Worm (Caenorhabditis elegans) whole organism, young adult: Measurements from ENCODE around the gene K03B4.4.

ENCODE experiments used
- B0019.2 ChIP-seq: fragments of 200-800 bp; sonication (Bioruptor generic); conservative IDR thresholded peaks from 2 replicates; pipeline ENCODE4 v1.3.6; 2022; ENCODE audit warnings: missing genetic modification reagents, missing genetic modification characterization, missing compliant biosample characterization
- B0261.1 ChIP-seq: sonication (generic microtip); optimal IDR thresholded peaks from 2 replicates; lab custom pipeline; 2016; ENCODE audit warnings: mild to moderate bottlenecking, missing genetic modification characterization, moderate library complexity, missing compliant biosample characterization
- B0336.3 ChIP-seq: fragments of 200-800 bp; sonication (Bioruptor generic); IDR thresholded peaks from 2 replicates; pipeline ENCODE4 v1.3.6; 2022; ENCODE audit warnings: missing genetic modification characterization, missing compliant biosample characterization
- C06A6.2 ChIP-seq: fragments of 200-800 bp; sonication (Bioruptor generic); conservative IDR thresholded peaks from 2 replicates; pipeline ENCODE4 v1.3.6; 2022; ENCODE audit warnings: missing genetic modification characterization, missing compliant biosample characterization
- C17E4.6 ChIP-seq: fragments of 200-800 bp; sonication (Bioruptor generic); IDR thresholded peaks from 2 replicates; pipeline ENCODE4 v1.3.6; 2022; ENCODE audit warnings: missing genetic modification reagents, missing genetic modification characterization, missing compliant biosample characterization
- F39B2.1 ChIP-seq: fragments of 200-800 bp; sonication (Bioruptor generic); IDR thresholded peaks from 2 replicates; pipeline ENCODE4 v1.3.6; 2022; ENCODE audit warnings: missing genetic modification reagents, missing genetic modification characterization, missing compliant biosample characterization
- F49E8.2 ChIP-seq: sonication (generic microtip); optimal IDR thresholded peaks from 3 replicates; lab custom pipeline; 2017; ENCODE audit warnings: missing genetic modification characterization, mild to moderate bottlenecking, missing compliant biosample characterization, antibody characterized with exemption, moderate library complexity; ENCODE audit not compliant: insufficient read depth
- F57A8.1 ChIP-seq: fragments of 200-800 bp; sonication (Bioruptor generic); optimal IDR thresholded peaks from 2 replicates; lab custom pipeline; 2018; ENCODE audit warnings: mild to moderate bottlenecking, missing genetic modification characterization, moderate library complexity, missing compliant biosample characterization
- K11D2.4 ChIP-seq: fragments of 200-800 bp; sonication (Bioruptor generic); IDR thresholded peaks from 2 replicates; pipeline ENCODE4 v1.3.6; 2022; ENCODE audit warnings: missing genetic modification reagents, missing genetic modification characterization, missing compliant biosample characterization
- K12H6.12 ChIP-seq: fragments of 200-800 bp; sonication (Bioruptor generic); optimal IDR thresholded peaks from 2 replicates; lab custom pipeline; 2018; ENCODE audit warnings: mild to moderate bottlenecking, missing genetic modification characterization, missing compliant biosample characterization
- T07F8.4 ChIP-seq: sonication (generic microtip); optimal IDR thresholded peaks from 2 replicates; lab custom pipeline; 2016; ENCODE audit warnings: mild to moderate bottlenecking, missing genetic modification characterization, moderate library complexity, missing compliant biosample characterization
- ZK185.1 ChIP-seq: sonication (generic microtip); optimal IDR thresholded peaks from 2 replicates; lab custom pipeline; 2016; ENCODE audit warnings: mild to moderate bottlenecking, missing genetic modification characterization, missing compliant biosample characterization; ENCODE audit not compliant: poor library complexity, severe bottlenecking
- akir-1 ChIP-seq: fragments of 200-800 bp; sonication (Bioruptor generic); optimal IDR thresholded peaks from 2 replicates; lab custom pipeline; 2018; ENCODE audit warnings: mild to moderate bottlenecking, missing genetic modification characterization, moderate library complexity, missing compliant biosample characterization
- aptf-2 ChIP-seq: fragments of 200-800 bp; sonication (Bioruptor generic); conservative IDR thresholded peaks from 2 replicates; pipeline ENCODE4 v1.3.6; 2022; ENCODE audit warnings: missing genetic modification reagents, missing genetic modification characterization, missing compliant biosample characterization
- athp-1 ChIP-seq: sonication (generic microtip); optimal IDR thresholded peaks from 2 replicates; lab custom pipeline; 2017; ENCODE audit warnings: mild to moderate bottlenecking, missing genetic modification characterization, missing compliant biosample characterization
- attf-5 ChIP-seq: fragments of 200-800 bp; sonication (Bioruptor generic); optimal IDR thresholded peaks from 2 replicates; lab custom pipeline; 2018; ENCODE audit warnings: mild to moderate bottlenecking, missing genetic modification characterization, missing compliant biosample characterization
- attf-6 ChIP-seq: fragments of 200-800 bp; sonication (Bioruptor generic); IDR thresholded peaks from 2 replicates; pipeline ENCODE4 v1.3.6; 2022; ENCODE audit warnings: missing genetic modification reagents, missing genetic modification characterization, missing compliant biosample characterization
- cebp-2 ChIP-seq: fragments of 200-800 bp; sonication (Bioruptor generic); IDR thresholded peaks from 2 replicates; pipeline ENCODE4 v1.3.6; 2022; ENCODE audit warnings: missing genetic modification characterization, missing compliant biosample characterization
- ceh-79 ChIP-seq: sonication (generic microtip); optimal IDR thresholded peaks from 2 replicates; lab custom pipeline; 2017; ENCODE audit warnings: mild to moderate bottlenecking, missing genetic modification characterization, missing compliant biosample characterization
- dox-1 ChIP-seq: fragments of 200-800 bp; sonication (Bioruptor generic); IDR thresholded peaks from 2 replicates; pipeline ENCODE4 v1.3.6; 2022; ENCODE audit warnings: missing genetic modification reagents, missing genetic modification characterization, missing compliant biosample characterization
- dpff-1 ChIP-seq: sonication (generic microtip); optimal IDR thresholded peaks from 2 replicates; lab custom pipeline; 2017; ENCODE audit warnings: mild to moderate bottlenecking, missing genetic modification characterization, missing compliant biosample characterization
- ekl-4 ChIP-seq: fragments of 200-800 bp; sonication (Bioruptor generic); IDR thresholded peaks from 2 replicates; pipeline ENCODE4 v1.3.6; 2022; ENCODE audit warnings: missing genetic modification reagents, missing genetic modification characterization, missing compliant biosample characterization
- fkh-3 ChIP-seq: sonication (generic microtip); optimal IDR thresholded peaks from 2 replicates; lab custom pipeline; 2016; ENCODE audit warnings: mild to moderate bottlenecking, missing genetic modification characterization, missing compliant biosample characterization
- hsf-1 ChIP-seq: fragments of 200-800 bp; sonication (Bioruptor generic); IDR thresholded peaks from 2 replicates; pipeline ENCODE4 v1.3.6; 2022; ENCODE audit warnings: missing genetic modification reagents, missing genetic modification characterization, missing compliant biosample characterization
- lsl-1 ChIP-seq: fragments of 200-800 bp; sonication (Bioruptor generic); optimal IDR thresholded peaks from 2 replicates; lab custom pipeline; 2018; ENCODE audit warnings: mild to moderate bottlenecking, missing genetic modification characterization, moderate library complexity, missing compliant biosample characterization
- madf-6 ChIP-seq: fragments of 200-800 bp; sonication (Bioruptor generic); IDR thresholded peaks from 2 replicates; pipeline ENCODE4 v1.3.6; 2022; ENCODE audit warnings: missing genetic modification reagents, missing genetic modification characterization, missing compliant biosample characterization
- nfya-1 ChIP-seq: sonication (generic microtip); optimal IDR thresholded peaks from 2 replicates; lab custom pipeline; 2017; ENCODE audit warnings: antibody characterized with exemption, missing compliant biosample characterization, missing genetic modification characterization, borderline replicate concordance; ENCODE audit not compliant: insufficient read depth
- nfya-2 ChIP-seq: fragments of 200-800 bp; sonication (Bioruptor generic); IDR thresholded peaks from 2 replicates; pipeline ENCODE4 v1.3.6; 2022; ENCODE audit warnings: missing genetic modification reagents, missing genetic modification characterization, missing compliant biosample characterization
- nfyb-1 ChIP-seq: fragments of 200-800 bp; sonication (Bioruptor generic); IDR thresholded peaks from 2 replicates; pipeline ENCODE4 v1.3.6; 2022; ENCODE audit warnings: missing genetic modification reagents, missing genetic modification characterization, missing compliant biosample characterization
- nhr-179 ChIP-seq: sonication (generic microtip); optimal IDR thresholded peaks from 2 replicates; lab custom pipeline; 2016; ENCODE audit warnings: mild to moderate bottlenecking, missing genetic modification characterization, missing compliant biosample characterization
- nhr-27 ChIP-seq: fragments of 200-800 bp; sonication (Bioruptor generic); optimal IDR thresholded peaks from 2 replicates; lab custom pipeline; 2018; ENCODE audit warnings: mild to moderate bottlenecking, missing genetic modification characterization, moderate library complexity, missing compliant biosample characterization
- nhr-80 ChIP-seq: sonication (generic microtip); optimal IDR thresholded peaks from 2 replicates; lab custom pipeline; 2016; ENCODE audit warnings: missing genetic modification characterization, missing compliant biosample characterization
- pha-4 ChIP-seq: fragments of 150-350 bp; sonication (generic microtip); optimal IDR thresholded peaks from 2 replicates; lab custom pipeline; 2014; ENCODE audit warnings: missing biosample characterization, missing genetic modification reagents, missing genetic modification characterization
- sdz-38 ChIP-seq: sonication (generic microtip); optimal IDR thresholded peaks from 2 replicates; lab custom pipeline; 2016; ENCODE audit warnings: missing genotype, missing genetic modification characterization, missing compliant biosample characterization
- somi-1 ChIP-seq: fragments of 200-800 bp; sonication (Bioruptor generic); optimal IDR thresholded peaks from 2 replicates; lab custom pipeline; 2018; ENCODE audit warnings: mild to moderate bottlenecking, missing genetic modification characterization, missing compliant biosample characterization
- sptf-2 ChIP-seq: fragments of 200-800 bp; sonication (Bioruptor generic); optimal IDR thresholded peaks from 2 replicates; lab custom pipeline; 2018; ENCODE audit warnings: mild to moderate bottlenecking, missing genetic modification characterization, missing compliant biosample characterization
- tbp1 ChIP-seq: fragments of 200-800 bp; sonication (Bioruptor generic); optimal IDR thresholded peaks from 2 replicates; lab custom pipeline; 2018; ENCODE audit warnings: mild to moderate bottlenecking, missing genetic modification characterization, missing compliant biosample characterization
- tbx-9 ChIP-seq: sonication (generic microtip); optimal IDR thresholded peaks from 2 replicates; lab custom pipeline; 2016; ENCODE audit warnings: borderline replicate concordance, missing genetic modification characterization, inconsistent platforms, missing compliant biosample characterization
- unc-130 ChIP-seq: sonication (generic microtip); optimal IDR thresholded peaks from 2 replicates; lab custom pipeline; 2016; ENCODE audit warnings: missing genetic modification reagents, missing genetic modification characterization, missing compliant biosample characterization
- zim-3 ChIP-seq: sonication (generic microtip); optimal IDR thresholded peaks from 2 replicates; lab custom pipeline; 2017; ENCODE audit warnings: mild to moderate bottlenecking, missing genetic modification characterization, moderate library complexity, missing compliant biosample characterization
- ztf-25 ChIP-seq: fragments of 200-800 bp; sonication (Bioruptor generic); IDR thresholded peaks from 2 replicates; pipeline ENCODE4 v1.3.6; 2022; ENCODE audit warnings: missing genetic modification reagents, missing genetic modification characterization, missing compliant biosample characterization
- ztf-26 ChIP-seq: sonication (generic microtip); optimal IDR thresholded peaks from 2 replicates; lab custom pipeline; 2017; ENCODE audit warnings: missing genetic modification characterization, missing compliant biosample characterization
- ztf-3 ChIP-seq: fragments of 200-800 bp; sonication (Bioruptor generic); optimal IDR thresholded peaks from 2 replicates; lab custom pipeline; 2018; ENCODE audit warnings: mild to moderate bottlenecking, missing genetic modification characterization, missing compliant biosample characterization

The K03B4.4 gene

DNA sequence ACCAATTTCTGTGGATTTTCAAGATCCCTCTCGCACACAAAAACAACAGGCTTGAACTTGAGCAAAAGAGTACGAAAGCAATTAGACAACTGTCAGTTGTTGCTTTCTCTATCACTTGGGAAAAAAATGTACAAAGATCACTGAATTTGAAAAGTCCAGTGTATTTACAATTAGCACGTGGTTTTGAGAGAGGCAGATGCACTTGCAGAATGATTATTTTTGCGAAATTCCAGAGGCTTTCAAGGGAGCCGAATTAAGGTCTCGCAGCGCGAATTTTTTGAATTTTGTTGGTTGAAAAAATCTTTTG, 11.5 kb downstream of the K03B4.4 start:
- TF ChIP-seq B0336.3 (GFP tag; lab: Robert Waterston, UW) (no peak), tbx-9 (no peak)
- TF ChIP-seq, all 124 proteins: peak for 0

DNA sequence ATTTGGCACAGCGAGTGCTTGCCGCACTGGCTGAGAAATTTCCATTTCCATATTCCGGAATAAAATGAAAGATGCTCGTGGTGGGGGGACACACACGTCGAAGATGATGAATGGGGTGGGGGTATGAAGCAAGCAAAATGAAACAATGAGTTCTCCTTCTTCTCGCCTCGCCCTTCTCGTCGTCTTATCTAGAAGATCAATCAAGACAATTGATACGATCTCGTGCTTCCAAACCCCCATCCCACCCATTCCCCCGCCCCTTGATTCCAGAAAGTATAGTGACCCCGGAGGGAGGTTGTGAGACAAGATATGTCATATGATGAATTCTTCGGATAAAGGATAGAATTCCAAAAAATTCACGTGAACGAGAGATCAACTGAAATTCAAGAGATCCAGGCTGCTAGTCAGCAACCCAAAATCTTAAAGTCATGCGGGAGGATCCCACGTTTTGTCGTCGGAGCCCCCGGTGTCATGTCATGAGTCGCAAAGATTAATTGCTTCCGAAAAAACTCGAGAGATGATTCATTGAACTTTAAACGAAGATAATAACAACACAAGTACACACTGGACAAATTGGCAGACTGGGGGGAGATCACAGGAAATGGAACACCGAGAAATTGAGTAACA, 12.8 kb downstream of the K03B4.4 start:
- peak; percentile 16 for TF ChIP-seq dpff-1 (tag; lab: Kevin White, UChicago)
- no peak for TF ChIP-seq ztf-25 (GFP tag; lab: Robert Waterston, UW)
- peak; percentile 26 for TF ChIP-seq K12H6.12 (tag; lab: Kevin White, UChicago)

DNA sequence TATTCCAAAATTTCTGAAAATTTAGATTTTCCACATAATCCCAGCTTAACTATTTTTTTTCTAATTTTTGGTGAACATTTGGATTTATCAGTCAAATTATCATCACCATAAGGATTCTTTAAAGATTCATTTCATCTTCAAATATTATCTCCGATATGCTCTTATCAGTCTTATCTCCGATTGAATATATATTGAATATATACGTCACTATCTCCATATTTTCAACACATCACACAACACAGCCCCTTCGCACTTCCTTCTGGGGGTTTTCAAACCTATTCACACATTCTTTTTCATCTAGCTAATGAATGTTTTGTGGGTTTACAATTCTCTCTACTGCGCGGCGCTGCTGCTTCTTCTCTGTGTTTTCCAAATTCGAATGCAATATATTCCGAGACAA, 16.9 kb downstream of the K03B4.4 start:
- TF ChIP-seq nhr-27 (tag; lab: Kevin White, UChicago), result no peak
- TF ChIP-seq madf-6 (GFP tag; lab: Robert Waterston, UW), result no peak
- TF ChIP-seq nhr-80 (tag; lab: Kevin White, UChicago), result no peak
- no peak for TF ChIP-seq pha-4 (tag; lab: Kevin White, UChicago)
- TF ChIP-seq ztf-25 (GFP tag; lab: Robert Waterston, UW), result no peak
- TF ChIP-seq B0336.3 (GFP tag; lab: Robert Waterston, UW), result no peak
- no peak for TF ChIP-seq ceh-79 (tag; lab: Kevin White, UChicago)

DNA sequence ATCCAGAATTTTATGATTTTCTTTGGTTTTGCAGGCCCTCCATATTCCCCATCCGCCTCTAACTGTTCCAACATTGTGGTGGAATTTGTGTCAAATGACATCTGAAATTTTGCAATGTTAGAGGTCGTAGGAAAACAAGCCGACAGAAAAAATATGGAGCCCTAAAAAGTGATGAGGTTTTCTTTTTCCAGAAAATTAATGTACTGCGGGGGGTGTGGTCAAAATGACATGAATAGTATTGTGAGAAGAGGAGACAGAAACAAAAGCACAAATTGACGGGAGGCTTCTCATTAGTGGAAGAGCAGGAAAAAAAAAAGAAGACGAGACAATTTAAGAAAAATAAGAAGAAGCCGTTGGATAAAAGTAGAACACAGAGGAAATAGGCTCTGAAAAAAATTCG, 18.4 kb downstream of the K03B4.4 start, which contains the start of gene ZC266.1:
Gene ZC266.1 (minus strand): TSS at position 101 of the 400 bp plus-strand sequence.
- TF ChIP-seq nfyb-1 (GFP tag; lab: Robert Waterston, UW) (no peak), F39B2.1 (no peak), F57A8.1 (GFP tag; lab: Kevin White, UChicago) (no peak), sdz-38 (tag; lab: Kevin White, UChicago) (no peak), dpff-1 (tag; lab: Kevin White, UChicago) (no peak), tbp1 (no peak), nhr-179 (tag; lab: Kevin White, UChicago) (no peak), akir-1 (no peak), attf-5 (GFP tag; lab: Kevin White, UChicago) (no peak), cebp-2 (GFP tag; lab: Robert Waterston, UW) (no peak), B0019.2 (no peak), attf-6 (GFP tag; lab: Robert Waterston, UW) (no peak), fkh-3 (tag; lab: Kevin White, UChicago) (no peak), hsf-1 (no peak), sptf-2 (GFP tag; lab: Kevin White, UChicago) (no peak), C17E4.6 (GFP tag; lab: Robert Waterston, UW) (no peak), aptf-2 (GFP tag; lab: Robert Waterston, UW) (no peak), dox-1 (GFP tag; lab: Robert Waterston, UW) (no peak), somi-1 (no peak), nfya-2 (GFP tag; lab: Robert Waterston, UW) (no peak)

DNA sequence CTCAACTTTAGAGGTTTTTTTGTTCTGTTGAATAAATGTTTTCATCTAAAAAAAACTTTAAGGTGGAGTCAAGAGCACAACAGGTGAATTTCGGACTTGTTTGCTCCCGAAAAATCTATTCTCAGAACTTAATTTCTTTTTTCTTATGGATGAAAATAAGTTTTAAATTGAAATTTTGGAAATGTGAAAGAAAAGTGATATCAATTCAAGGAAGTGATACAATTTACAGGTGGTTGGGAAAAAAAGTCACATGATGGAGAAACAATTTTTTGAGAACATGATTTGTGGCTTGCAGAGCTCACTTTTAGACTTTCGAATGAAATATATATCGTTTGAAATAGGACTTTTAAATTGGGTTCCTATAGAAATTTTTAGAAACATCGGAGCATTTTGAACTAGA, 25.9 kb downstream of the K03B4.4 start:
- TF ChIP-seq F49E8.2, result no peak
- TF ChIP-seq lsl-1 (GFP tag; lab: Kevin White, UChicago), result no peak
- no peak for TF ChIP-seq T07F8.4 (tag; lab: Kevin White, UChicago)
- no peak for TF ChIP-seq unc-130 (GFP tag; lab: Kevin White, UChicago)
- TF ChIP-seq ZK185.1 (tag; lab: Kevin White, UChicago), result no peak
- no peak for TF ChIP-seq ztf-26 (tag; lab: Kevin White, UChicago)
- no peak for TF ChIP-seq zim-3 (tag; lab: Kevin White, UChicago)
- TF ChIP-seq K11D2.4 (GFP tag; lab: Robert Waterston, UW), result no peak
- TF ChIP-seq C06A6.2 (GFP tag; lab: Robert Waterston, UW), result no peak
- no peak for TF ChIP-seq sptf-2 (GFP tag; lab: Kevin White, UChicago)
- TF ChIP-seq B0261.1, result no peak
- no peak for TF ChIP-seq nhr-179 (tag; lab: Kevin White, UChicago)
- no peak for TF ChIP-seq athp-1 (tag; lab: Kevin White, UChicago)
- no peak for TF ChIP-seq ekl-4 (GFP tag; lab: Robert Waterston, UW)
- no peak for TF ChIP-seq nfya-1
- no peak for TF ChIP-seq ztf-3 (GFP tag; lab: Kevin White, UChicago)
